Worm (Caenorhabditis elegans) whole organism, early embryonic: ENCODE results near the gene F09F9.5.

Source experiments
- B0310.2 ChIP-seq: sonication (generic microtip); optimal IDR thresholded peaks from 2 replicates; lab custom pipeline; 2016; ENCODE audit warnings: mild to moderate bottlenecking, missing genetic modification characterization, missing compliant biosample characterization
- aly-1 ChIP-seq: sonication (generic microtip); optimal IDR thresholded peaks from 2 replicates; lab custom pipeline; 2016; ENCODE audit warnings: missing genetic modification characterization, missing compliant biosample characterization
- ama-1 ChIP-seq: fragments of 150-350 bp; optimal IDR thresholded peaks from 2 replicates; lab custom pipeline; 2014
- ceh-13 ChIP-seq: fragments of 200-800 bp; sonication (Bioruptor generic); optimal IDR thresholded peaks from 2 replicates; lab custom pipeline; 2018; ENCODE audit warnings: mild to moderate bottlenecking, missing genetic modification characterization, missing compliant biosample characterization
- ceh-36 ChIP-seq: sonication (generic microtip); optimal IDR thresholded peaks from 2 replicates; lab custom pipeline; 2016; ENCODE audit warnings: missing genetic modification characterization, inconsistent platforms, missing compliant biosample characterization
- ets-7 ChIP-seq: sonication (generic microtip); optimal IDR thresholded peaks from 2 replicates; lab custom pipeline; 2016; ENCODE audit warnings: missing genotype, missing genetic modification characterization, missing compliant biosample characterization
- flt-1 ChIP-seq: fragments of 200-800 bp; sonication (Bioruptor generic); IDR thresholded peaks from 2 replicates; pipeline ENCODE4 v1.3.6; 2022; ENCODE audit warnings: missing genetic modification characterization, missing compliant biosample characterization
- hmg-4 ChIP-seq: fragments of 200-800 bp; sonication (Bioruptor generic); optimal IDR thresholded peaks from 2 replicates; lab custom pipeline; 2018; ENCODE audit warnings: mild to moderate bottlenecking, missing genetic modification characterization, missing compliant biosample characterization
- tra-4 ChIP-seq: sonication (generic microtip); optimal IDR thresholded peaks from 2 replicates; lab custom pipeline; 2017; ENCODE audit warnings: missing genetic modification characterization, missing compliant biosample characterization

DNA sequence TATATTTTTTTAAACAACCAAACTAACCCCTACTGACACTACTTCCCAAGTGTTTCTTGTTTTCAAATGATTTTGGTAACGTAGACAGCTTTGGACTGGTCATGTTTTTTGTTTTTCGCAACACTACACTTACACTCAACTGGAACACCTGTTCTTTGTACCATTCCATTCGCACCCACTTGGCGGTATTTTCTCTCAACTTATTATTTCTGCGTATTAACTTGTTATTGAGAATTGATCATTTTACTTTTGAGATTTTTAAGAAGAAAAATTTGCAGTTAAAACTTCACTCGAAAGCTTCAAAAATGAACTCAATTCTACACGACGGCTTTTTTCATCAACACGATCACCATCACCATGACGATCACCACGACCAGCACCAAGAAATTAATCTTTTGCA lies 17.1 kb downstream of the F09F9.5 start, which contains the start of gene ZK470.2:
- no peak for TF ChIP-seq ceh-36 (tag; lab: Kevin White, UChicago)
- TF ChIP-seq ama-1 (lab: Kevin White, UChicago): no peak
- TF ChIP-seq ets-7 (tag; lab: Kevin White, UChicago): no peak
- TF ChIP-seq tra-4 (tag; lab: Kevin White, UChicago): no peak
- TF ChIP-seq B0310.2 (tag; lab: Kevin White, UChicago): no peak
- TF ChIP-seq ceh-13 (GFP tag; lab: Kevin White, UChicago): no peak
- TF ChIP-seq flt-1 (GFP tag; lab: Robert Waterston, UW): no peak
- TF ChIP-seq aly-1 (tag; lab: Kevin White, UChicago): no peak
- no peak for TF ChIP-seq hmg-4 (GFP tag; lab: Kevin White, UChicago)
